Fruit fly (Drosophila melanogaster) whole organism, embryonic: ENCODE data around the gene CG3448.

Source experiments
- BEAF-32 ChIP-seq: fragments of 200-800 bp; sonication (Bioruptor generic); optimal IDR thresholded peaks from 3 replicates; lab custom pipeline; 2017; ENCODE audit warnings: missing biosample characterization, missing genetic modification characterization, mild to moderate bottlenecking, moderate library complexity, missing genetic modification reagents
- CG10147 ChIP-seq: fragments of 200-800 bp; sonication (Bioruptor generic); optimal IDR thresholded peaks from 2 replicates; lab custom pipeline; 2019; ENCODE audit warnings: missing biosample characterization, mild to moderate bottlenecking, missing genetic modification characterization, moderate library complexity
- CG12155 ChIP-seq: fragments of 200-800 bp; sonication (Bioruptor generic); optimal IDR thresholded peaks from 3 replicates; lab custom pipeline; 2016; ENCODE audit warnings: missing biosample characterization, missing genetic modification characterization
- CG13894 ChIP-seq: fragments of 200-800 bp; sonication (Bioruptor generic); optimal IDR thresholded peaks from 3 replicates; lab custom pipeline; 2018; ENCODE audit warnings: missing biosample characterization, mild to moderate bottlenecking, missing genetic modification characterization, moderate library complexity
- CG14710 ChIP-seq: fragments of 200-800 bp; sonication (Bioruptor generic); optimal IDR thresholded peaks from 3 replicates; lab custom pipeline; 2019; ENCODE audit warnings: missing biosample characterization, mild to moderate bottlenecking, missing genetic modification characterization, moderate library complexity
- CG14860 ChIP-seq: fragments of 200-800 bp; sonication (Bioruptor generic); IDR thresholded peaks from 3 replicates; pipeline ENCODE4 v1.3.6; 2022; ENCODE audit warnings: missing biosample characterization, missing genetic modification characterization; ENCODE audit not compliant: partially characterized antibody
- CG17802 ChIP-seq: fragments of 200-800 bp; sonication (Bioruptor generic); optimal IDR thresholded peaks from 2 replicates; lab custom pipeline; 2018; ENCODE audit warnings: missing biosample characterization, mild to moderate bottlenecking, missing genetic modification characterization, moderate library complexity
- CG1792 ChIP-seq: fragments of 200-800 bp; sonication (Bioruptor generic); optimal IDR thresholded peaks from 2 replicates; lab custom pipeline; 2016; ENCODE audit warnings: missing biosample characterization, missing genetic modification characterization
- CG2120 ChIP-seq: fragments of 200-800 bp; sonication (Bioruptor generic); optimal IDR thresholded peaks from 3 replicates; lab custom pipeline; 2016; ENCODE audit warnings: missing biosample characterization, missing genetic modification characterization
- CG2129 ChIP-seq: fragments of 200-800 bp; sonication (Bioruptor generic); IDR thresholded peaks from 2 replicates; pipeline ENCODE4 v1.3.6; 2022; ENCODE audit warnings: missing biosample characterization, missing genetic modification characterization; ENCODE audit not compliant: partially characterized antibody
- CG2199 ChIP-seq: fragments of 200-800 bp; sonication (Bioruptor generic); IDR thresholded peaks from 3 replicates; pipeline ENCODE4 v1.3.6; 2022; ENCODE audit warnings: missing biosample characterization, missing genetic modification characterization
- CG31365 ChIP-seq: fragments of 200-800 bp; sonication (Bioruptor generic); optimal IDR thresholded peaks from 2 replicates; lab custom pipeline; 2018; ENCODE audit warnings: missing biosample characterization, mild to moderate bottlenecking, missing genetic modification characterization
- CG33213 ChIP-seq: fragments of 200-800 bp; sonication (Bioruptor generic); optimal IDR thresholded peaks from 3 replicates; lab custom pipeline; 2016; ENCODE audit warnings: missing biosample characterization, missing genetic modification characterization
- CG4820 ChIP-seq: fragments of 200-800 bp; sonication (Bioruptor generic); optimal IDR thresholded peaks from 3 replicates; lab custom pipeline; 2016; ENCODE audit warnings: missing biosample characterization, missing genetic modification characterization
- CG6854 ChIP-seq: fragments of 200-800 bp; sonication (Bioruptor generic); optimal IDR thresholded peaks from 3 replicates; lab custom pipeline; 2017; ENCODE audit warnings: missing biosample characterization, mild to moderate bottlenecking, missing genetic modification characterization
- CG8924 ChIP-seq: fragments of 200-800 bp; optimal IDR thresholded peaks from 3 replicates; lab custom pipeline; 2019; ENCODE audit warnings: missing biosample characterization, mild to moderate bottlenecking, missing genetic modification characterization, moderate library complexity
- CG9876 ChIP-seq: fragments of 200-800 bp; sonication (Bioruptor generic); optimal IDR thresholded peaks from 2 replicates; lab custom pipeline; 2016; ENCODE audit warnings: missing biosample characterization, missing genetic modification characterization
- D19A ChIP-seq: fragments of 200-800 bp; optimal IDR thresholded peaks from 3 replicates; lab custom pipeline; 2019; ENCODE audit warnings: missing biosample characterization, mild to moderate bottlenecking, missing genetic modification characterization, moderate library complexity
- Dek ChIP-seq: fragments of 200-800 bp; sonication (Bioruptor generic); optimal IDR thresholded peaks from 3 replicates; lab custom pipeline; 2019; ENCODE audit warnings: missing biosample characterization, mild to moderate bottlenecking, missing genetic modification characterization, moderate library complexity
- ERR ChIP-seq: fragments of 200-800 bp; sonication (Bioruptor generic); optimal IDR thresholded peaks from 2 replicates; lab custom pipeline; 2016; ENCODE audit warnings: missing biosample characterization, missing genetic modification characterization
- NC2β ChIP-seq: fragments of 200-800 bp; sonication (Bioruptor generic); optimal IDR thresholded peaks from 2 replicates; lab custom pipeline; 2016; ENCODE audit warnings: missing biosample characterization, missing genetic modification characterization
- Pdp1 ChIP-seq, 2 experiments: fragments of 200-800 bp; sonication (Bioruptor generic); optimal IDR thresholded peaks; 3 replicates each; lab custom pipeline; 2016; ENCODE audit warnings: missing biosample characterization in 2 of 2, missing genetic modification characterization in 2 of 2, mild to moderate bottlenecking in 1 of 2, moderate library complexity in 1 of 2
- Rfx ChIP-seq: fragments of 200-800 bp; sonication (Bioruptor generic); IDR thresholded peaks from 2 replicates; pipeline ENCODE4 v1.3.6; 2022; ENCODE audit warnings: missing biosample characterization, missing genetic modification characterization
- Trl ChIP-seq, 3 experiments: fragments of >200 bp in 2 of 3; fragments of 200-800 bp in 1 of 3; sonication (Bioruptor generic) in 1 of 3; optimal IDR thresholded peaks; 2 replicates in 1 of 3; 3 replicates in 2 of 3; lab custom pipeline; 2016 to 2017; ENCODE audit warnings: missing biosample characterization in 1 of 3, missing genetic modification characterization in 1 of 3
- Xbp1 ChIP-seq: fragments of 200-800 bp; sonication (Bioruptor generic); optimal IDR thresholded peaks from 3 replicates; lab custom pipeline; 2016; ENCODE audit warnings: missing biosample characterization, mild to moderate bottlenecking, missing genetic modification characterization
- ase ChIP-seq: fragments of 200-800 bp; sonication (Bioruptor generic); IDR thresholded peaks from 3 replicates; pipeline ENCODE4 v1.3.6; 2022; ENCODE audit warnings: missing biosample characterization, missing genetic modification characterization
- dysf ChIP-seq: fragments of 200-800 bp; sonication (Bioruptor generic); IDR thresholded peaks from 3 replicates; pipeline ENCODE4 v1.3.6; 2022; ENCODE audit warnings: missing biosample characterization, missing genetic modification characterization
- ewg ChIP-seq: fragments of 200-800 bp; sonication (Bioruptor generic); optimal IDR thresholded peaks from 3 replicates; lab custom pipeline; 2017; ENCODE audit warnings: mild to moderate bottlenecking, missing biosample characterization, missing genetic modification reagents, missing genetic modification characterization
- gro ChIP-seq: fragments of 200-800 bp; sonication (Bioruptor generic); optimal IDR thresholded peaks from 2 replicates; lab custom pipeline; 2016; ENCODE audit warnings: missing biosample characterization, missing genetic modification characterization
- gsb ChIP-seq: fragments of 200-800 bp; sonication (Bioruptor generic); IDR thresholded peaks from 2 replicates; pipeline ENCODE4 v1.3.6; 2022; ENCODE audit warnings: missing biosample characterization, missing genetic modification characterization
- hbn ChIP-seq: fragments of 200-800 bp; sonication (Bioruptor generic); IDR thresholded peaks from 2 replicates; pipeline ENCODE4 v1.3.6; 2022; ENCODE audit warnings: missing biosample characterization, missing genetic modification characterization; ENCODE audit not compliant: partially characterized antibody
- klu ChIP-seq: fragments of 200-800 bp; sonication (Bioruptor generic); IDR thresholded peaks from 2 replicates; pipeline ENCODE4 v1.3.6; 2022; ENCODE audit warnings: missing biosample characterization, missing genetic modification characterization
- maf-S ChIP-seq: fragments of 200-800 bp; sonication (Bioruptor generic); optimal IDR thresholded peaks from 2 replicates; lab custom pipeline; 2016; ENCODE audit warnings: missing biosample characterization, missing genetic modification characterization
- odd ChIP-seq: fragments of 200-800 bp; sonication (Bioruptor generic); optimal IDR thresholded peaks from 2 replicates; lab custom pipeline; 2017; ENCODE audit warnings: missing biosample characterization, mild to moderate bottlenecking, missing genetic modification characterization
- psq ChIP-seq: fragments of 200-800 bp; sonication (Bioruptor generic); optimal IDR thresholded peaks from 2 replicates; lab custom pipeline; 2017; ENCODE audit warnings: missing biosample characterization, missing genetic modification characterization
- pzg ChIP-seq: fragments of 200-800 bp; sonication (Bioruptor generic); optimal IDR thresholded peaks from 3 replicates; lab custom pipeline; 2018; ENCODE audit warnings: missing biosample characterization, mild to moderate bottlenecking, missing genetic modification characterization, moderate library complexity
- repo ChIP-seq: fragments of 200-800 bp; sonication (Bioruptor generic); optimal IDR thresholded peaks from 2 replicates; lab custom pipeline; 2016; ENCODE audit warnings: missing biosample characterization, missing genetic modification characterization
- sd ChIP-seq: fragments of 200-800 bp; sonication (Bioruptor generic); optimal IDR thresholded peaks from 3 replicates; lab custom pipeline; 2018; ENCODE audit warnings: missing biosample characterization, mild to moderate bottlenecking, missing genetic modification characterization, moderate library complexity
- slbo ChIP-seq: fragments of 200-800 bp; sonication (Bioruptor generic); IDR thresholded peaks from 2 replicates; pipeline ENCODE4 v1.3.6; 2022; ENCODE audit warnings: missing biosample characterization, missing genetic modification characterization
- so ChIP-seq: fragments of 200-800 bp; sonication (Bioruptor generic); IDR thresholded peaks from 3 replicates; pipeline ENCODE4 v1.3.6; 2022; ENCODE audit warnings: missing biosample characterization, missing genetic modification characterization
- sob ChIP-seq: fragments of 200-800 bp; sonication (Bioruptor generic); IDR thresholded peaks from 2 replicates; pipeline ENCODE4 v1.3.6; 2022; ENCODE audit warnings: missing biosample characterization, missing genetic modification characterization
- ssp ChIP-seq: fragments of 200-800 bp; sonication (Bioruptor generic); IDR thresholded peaks from 2 replicates; pipeline ENCODE4 v1.3.6; 2022; ENCODE audit warnings: missing biosample characterization, missing genetic modification characterization
- tin ChIP-seq: fragments of 200-800 bp; sonication (Bioruptor generic); optimal IDR thresholded peaks from 3 replicates; lab custom pipeline; 2016; ENCODE audit warnings: missing biosample characterization, missing genetic modification characterization
- toy ChIP-seq: fragments of 200-800 bp; sonication (Bioruptor generic); IDR thresholded peaks from 2 replicates; pipeline ENCODE4 v1.3.6; 2022; ENCODE audit warnings: missing biosample characterization, missing genetic modification characterization
- unc-4 ChIP-seq: fragments of 200-800 bp; sonication (Bioruptor generic); IDR thresholded peaks from 2 replicates; pipeline ENCODE4 v1.3.6; 2022; ENCODE audit warnings: missing biosample characterization, missing genetic modification characterization; ENCODE audit not compliant: partially characterized antibody
- vnd ChIP-seq: fragments of 200-800 bp; sonication (Bioruptor generic); IDR thresholded peaks from 3 replicates; pipeline ENCODE4 v1.3.6; 2022; ENCODE audit warnings: missing biosample characterization, missing genetic modification characterization; ENCODE audit not compliant: partially characterized antibody
- zen2 ChIP-seq: fragments of 200-800 bp; sonication (Bioruptor generic); IDR thresholded peaks from 3 replicates; pipeline ENCODE4 v1.3.6; 2022; ENCODE audit warnings: missing biosample characterization, missing genetic modification characterization; ENCODE audit not compliant: partially characterized antibody
- zfh2 ChIP-seq: fragments of 200-800 bp; sonication (Bioruptor generic); optimal IDR thresholded peaks from 2 replicates; lab custom pipeline; 2016; ENCODE audit warnings: missing biosample characterization, missing genetic modification characterization

The CG3448 gene

DNA sequence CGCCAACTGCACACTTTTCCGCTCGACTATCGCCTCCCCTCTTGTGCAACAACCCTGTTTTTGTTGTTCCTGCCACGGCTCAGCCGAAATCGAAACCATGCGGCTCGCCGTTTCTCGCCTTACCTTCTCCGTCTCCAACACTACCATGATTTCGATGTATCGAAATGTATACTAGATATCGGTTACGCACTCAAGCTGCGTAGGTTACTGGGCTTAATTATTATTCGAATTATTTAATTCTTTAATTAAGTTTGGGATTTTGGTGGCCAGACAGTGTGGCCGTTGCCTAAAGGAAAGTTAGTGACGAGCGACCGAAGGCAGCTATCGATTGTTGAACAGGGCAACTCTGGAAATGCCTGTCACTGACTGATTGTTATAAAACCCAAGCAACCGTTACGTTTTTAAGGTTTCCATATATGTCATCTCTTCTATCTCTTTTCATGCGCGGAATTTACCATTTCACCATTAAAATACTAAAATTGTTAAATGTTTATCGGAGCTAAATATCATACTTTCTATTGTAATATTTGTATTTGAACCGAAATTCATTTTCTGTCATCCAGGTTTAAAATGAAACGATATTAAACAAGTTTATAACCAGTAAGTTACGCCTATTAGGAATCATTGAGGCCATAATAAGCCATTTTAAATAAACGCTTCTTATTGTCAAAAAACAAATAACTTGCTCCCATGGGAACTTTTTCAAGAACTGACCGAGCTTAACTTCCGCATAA lies 49.0 kb downstream of the CG3448 start, which contains the start of gene eIF4E1 (continued):
- TF ChIP-seq ase (no peak; the same call in 2 of the 3 replicates), unc-4 (peak; percentile 74), CG2129 (GFP tag; lab: Robert Waterston, UW) (peak; percentile 34; the same call in 1 of the 2 replicates), D19A (tag; lab: Kevin White, UChicago) (no peak), so (GFP tag; lab: Robert Waterston, UW) (no peak), gsb (GFP tag; lab: Robert Waterston, UW) (no peak), CG8924 (tag; lab: Kevin White, UChicago) (no peak), CG2120 (GFP tag; lab: Kevin White, UChicago) (peak; percentile 13), tin (GFP tag; lab: Kevin White, UChicago) (no peak), gro (GFP tag; lab: Kevin White, UChicago) (peak; percentile 32), CG1792 (peak; percentile 28), sd (tag; lab: Kevin White, UChicago) (peak; percentile 21), ERR (GFP tag; lab: Kevin White, UChicago) (peak; percentile 3), CG14710 (tag; lab: Kevin White, UChicago) (peak; percentile 71), zfh2 (GFP tag; lab: Kevin White, UChicago) (peak; percentile 16), klu (GFP tag; lab: Robert Waterston, UW) (0 out of 2 replicates have a peak, but pooled peaks have one; percentile 14), slbo (peak; percentile 65; the same call in 1 of the 2 replicates), CG31365 (tag; lab: Kevin White, UChicago) (no peak), zen2 (GFP tag; lab: Robert Waterston, UW) (peak; percentile 57; the same call in 2 of the 3 replicates), CG9876 (GFP tag; lab: Kevin White, UChicago) (peak; percentile 5), psq (no peak), Rfx (GFP tag; lab: Robert Waterston, UW) (peak; percentile 65), BEAF-32 (GFP tag; lab: Kevin White, UChicago) (peak; percentile 90), toy (GFP tag; lab: Robert Waterston, UW) (no peak), sob (peak; percentile 41), Pdp1 (GFP tag; optimal IDR thresholded peaks at IDR 0.05; lab: Kevin White, UChicago) (peak; percentile 56 to 91), CG13894 (peak; percentile 31), Dek (tag; lab: Kevin White, UChicago) (peak; percentile 1), ewg (no peak), CG12155 (GFP tag; lab: Kevin White, UChicago) (peak; percentile 11), CG14860 (GFP tag; lab: Robert Waterston, UW) (peak; percentile 36; the same call in 2 of the 3 replicates), vnd (GFP tag; lab: Robert Waterston, UW) (peak; percentile 74; the same call in 2 of the 3 replicates), ssp (GFP tag; lab: Robert Waterston, UW) (peak; percentile 38), NC2β (GFP tag; lab: Kevin White, UChicago) (peak; percentile 7), CG10147 (peak; percentile 14), hbn (GFP tag; lab: Robert Waterston, UW) (peak; percentile 57), CG17802 (no peak), dysf (GFP tag; lab: Robert Waterston, UW) (no peak), CG33213 (GFP tag; lab: Kevin White, UChicago) (peak; percentile 75), CG2199 (GFP tag; lab: Robert Waterston, UW) (peak; percentile 84; the same call in 2 of the 3 replicates), repo (GFP tag; lab: Kevin White, UChicago) (no peak), CG6854 (no peak), maf-S (GFP tag; lab: Kevin White, UChicago) (peak; percentile 2), odd (GFP tag; lab: Kevin White, UChicago) (no peak), Trl (optimal IDR thresholded peaks at IDR 0.05; lab: Kevin White, UChicago) (peak in 1 of 2 experiments; percentile 74), Trl (GFP tag; optimal IDR thresholded peaks at IDR 0.05; lab: Kevin White, UChicago) (no peak), Xbp1 (GFP tag; lab: Kevin White, UChicago) (peak; percentile 46), pzg (GFP tag; lab: Kevin White, UChicago) (peak; percentile 94), CG4820 (GFP tag; lab: Kevin White, UChicago) (no peak)
